Worm (Caenorhabditis elegans): Measurements from ENCODE around the gene nhr-8.

DNA sequence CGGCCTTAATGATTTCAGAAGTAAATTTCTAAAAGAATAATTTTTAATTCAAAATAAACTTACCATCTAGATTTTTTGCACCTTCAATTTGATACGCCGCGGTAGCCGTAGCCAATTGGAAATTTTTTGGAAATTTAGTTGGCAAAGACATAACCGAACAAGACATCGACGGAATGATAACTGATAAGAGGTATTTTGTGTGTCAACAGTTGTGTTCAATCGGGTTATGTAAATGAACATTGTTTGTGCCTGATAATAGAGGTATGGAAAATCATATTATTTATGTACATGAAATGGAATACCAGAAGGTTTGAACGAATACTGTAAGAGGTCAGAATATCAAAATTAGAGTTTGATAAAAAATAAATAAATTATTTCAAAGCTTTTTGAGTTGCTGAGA lies 37.1 kb downstream of the nhr-8 start, which contains the start of gene klo-1:
- no peak for TF ChIP-seq aly-2 (tag; optimal IDR thresholded peaks at IDR 0.05)
- TF ChIP-seq unc-39 (tag; optimal IDR thresholded peaks at IDR 0.05): no peak
- no peak for TF ChIP-seq skn-1 (tag; optimal IDR thresholded peaks at IDR 0.05)
- TF ChIP-seq nhr-237 (tag; optimal IDR thresholded peaks at IDR 0.05): no peak
- no peak for TF ChIP-seq jun-1 (tag; optimal IDR thresholded peaks at IDR 0.05)
- no peak for TF ChIP-seq elt-3 (tag; optimal IDR thresholded peaks at IDR 0.05)
- no peak for TF ChIP-seq egl-27 (tag; optimal IDR thresholded peaks at IDR 0.05)
- TF ChIP-seq hmg-11 (tag; optimal IDR thresholded peaks at IDR 0.05): no peak

Measured in whole organism, L3 larva.